Worm (Caenorhabditis elegans) whole organism, L3 larva: Measurements from ENCODE around the gene F14H8.8.

Experiments used
- ZK546.5 ChIP-seq: sonication (generic microtip); optimal IDR thresholded peaks from 2 replicates; lab custom pipeline; 2017; ENCODE audit warnings: missing biosample characterization, missing genetic modification characterization
- ceh-16 ChIP-seq: sonication (generic microtip); optimal IDR thresholded peaks from 2 replicates; lab custom pipeline; 2017; ENCODE audit warnings: missing biosample characterization, missing genetic modification characterization
- egl-27 ChIP-seq: sonication (generic microtip); optimal IDR thresholded peaks from 4 replicates; lab custom pipeline; 2017; ENCODE audit warnings: missing biosample characterization, missing genetic modification reagents, missing genetic modification characterization
- mdl-1 ChIP-seq: fragments of 150-350 bp; optimal IDR thresholded peaks from 2 replicates; lab custom pipeline; 2014; ENCODE audit warnings: missing biosample characterization, missing genetic modification characterization
- nhr-12 ChIP-seq: fragments of 150-350 bp; optimal IDR thresholded peaks from 2 replicates; lab custom pipeline; 2014; ENCODE audit warnings: missing biosample characterization, missing genetic modification characterization
- nhr-76 ChIP-seq: fragments of 150-350 bp; sonication (generic microtip); optimal IDR thresholded peaks from 5 replicates; lab custom pipeline; 2014; ENCODE audit warnings: missing biosample characterization, missing genetic modification characterization
- unc-39 ChIP-seq: sonication (generic microtip); optimal IDR thresholded peaks from 4 replicates; lab custom pipeline; 2017; ENCODE audit warnings: missing biosample characterization, missing genetic modification characterization
- ztf-4 ChIP-seq: fragments of 150-350 bp; optimal IDR thresholded peaks from 2 replicates; lab custom pipeline; 2014; ENCODE audit warnings: missing biosample characterization, missing genetic modification characterization

- TF ChIP-seq nhr-76 (tag; lab: Kevin White, UChicago): no peak
- no peak for TF ChIP-seq unc-39 (tag; lab: Kevin White, UChicago)
- no peak for TF ChIP-seq egl-27
- no peak for TF ChIP-seq ztf-4 (tag; lab: Kevin White, UChicago)
- TF ChIP-seq mdl-1 (tag; lab: Kevin White, UChicago): no peak
- TF ChIP-seq nhr-12 (tag; lab: Kevin White, UChicago): no peak
- TF ChIP-seq ZK546.5 (tag; lab: Kevin White, UChicago): no peak
- no peak for TF ChIP-seq ceh-16
Measured at ce11 chrV:15012542-15013301, 16.5 kb upstream of the F14H8.8 start.
